Fruit fly (Drosophila melanogaster) whole organism, prepupa: ENCODE measurements around the gene CG5958.

Experiments
- Blimp-1 ChIP-seq: fragments of 200-800 bp; sonication (Bioruptor generic); optimal IDR thresholded peaks from 3 replicates; lab custom pipeline; 2017; ENCODE audit warnings: missing biosample characterization, missing genetic modification characterization, mild to moderate bottlenecking, moderate library complexity, missing genetic modification reagents
- CG15336 ChIP-seq: fragments of 200-800 bp; sonication (Bioruptor generic); IDR thresholded peaks from 2 replicates; pipeline ENCODE4 v1.3.6; 2022; ENCODE audit warnings: missing biosample characterization, missing genetic modification characterization
- CG1621 ChIP-seq: fragments of 200-800 bp; sonication (Bioruptor generic); optimal IDR thresholded peaks from 3 replicates; lab custom pipeline; 2018; ENCODE audit warnings: missing biosample characterization, mild to moderate bottlenecking, missing genetic modification characterization
- Gug ChIP-seq: fragments of 200-800 bp; sonication (Bioruptor generic); IDR thresholded peaks from 2 replicates; pipeline ENCODE4 v1.3.6; 2022; ENCODE audit warnings: missing biosample characterization, missing genetic modification characterization
- Hr4 ChIP-seq: fragments of 200-800 bp; sonication (Bioruptor generic); optimal IDR thresholded peaks from 3 replicates; lab custom pipeline; 2016; ENCODE audit warnings: missing biosample characterization, missing genetic modification characterization
- Met ChIP-seq: fragments of 200-800 bp; sonication (Bioruptor generic); optimal IDR thresholded peaks from 3 replicates; lab custom pipeline; 2016; ENCODE audit warnings: missing biosample characterization, missing genetic modification characterization
- OdsH ChIP-seq: fragments of 200-800 bp; sonication (Bioruptor generic); optimal IDR thresholded peaks from 3 replicates; lab custom pipeline; 2016; ENCODE audit warnings: missing biosample characterization, missing genetic modification characterization
- lz ChIP-seq: fragments of 200-800 bp; sonication (Bioruptor generic); optimal IDR thresholded peaks from 3 replicates; lab custom pipeline; 2016; ENCODE audit warnings: missing biosample characterization, missing genetic modification characterization
- pdm3 ChIP-seq: fragments of 200-800 bp; sonication (Bioruptor generic); optimal IDR thresholded peaks from 3 replicates; lab custom pipeline; 2016; ENCODE audit warnings: missing biosample characterization, missing genetic modification characterization

- TF ChIP-seq Blimp-1 (GFP tag; lab: Kevin White, UChicago) (no peak), CG15336 (GFP tag; lab: Robert Waterston, UW) (no peak), OdsH (GFP tag; lab: Kevin White, UChicago) (no peak), pdm3 (GFP tag; lab: Kevin White, UChicago) (peak; percentile 9), lz (GFP tag; lab: Kevin White, UChicago) (peak; percentile 51), Met (GFP tag; lab: Kevin White, UChicago) (peak; percentile 34), Hr4 (GFP tag; lab: Kevin White, UChicago) (no peak), Gug (no peak), CG1621 (no peak)
Measured at dm6 chr2L:7426326-7427066, 6.8 kb downstream of the CG5958 start, which contains the start of gene muc.
